Worm (Caenorhabditis elegans) whole organism, L3 larva: ENCODE data around the gene C06C6.8.

Source experiments
- ceh-16 ChIP-seq: sonication (generic microtip); optimal IDR thresholded peaks from 2 replicates; lab custom pipeline; 2017; ENCODE audit warnings: missing biosample characterization, missing genetic modification characterization
- ceh-82 ChIP-seq: fragments of 150-350 bp; optimal IDR thresholded peaks from 2 replicates; lab custom pipeline; 2014; ENCODE audit warnings: missing biosample characterization, missing genetic modification characterization
- ceh-9 ChIP-seq: sonication (generic microtip); optimal IDR thresholded peaks from 2 replicates; lab custom pipeline; 2018; ENCODE audit warnings: missing biosample characterization, missing genetic modification characterization
- egl-27 ChIP-seq: sonication (generic microtip); optimal IDR thresholded peaks from 4 replicates; lab custom pipeline; 2017; ENCODE audit warnings: missing biosample characterization, missing genetic modification reagents, missing genetic modification characterization
- elt-1 ChIP-seq: fragments of 150-350 bp; optimal IDR thresholded peaks from 2 replicates; lab custom pipeline; 2014; ENCODE audit warnings: missing biosample characterization, missing genetic modification characterization
- elt-2 ChIP-seq: sonication (generic microtip); optimal IDR thresholded peaks from 2 replicates; lab custom pipeline; 2016; ENCODE audit warnings: missing genetic modification reagents, mild to moderate bottlenecking, missing genetic modification characterization, missing compliant biosample characterization
- elt-3 ChIP-seq, 3 experiments: fragments of 150-350 bp in 1 of 3; sonication (generic microtip) in 2 of 3; optimal IDR thresholded peaks; 2 replicates in 2 of 3; 4 replicates in 1 of 3; lab custom pipeline; 2014 to 2017; ENCODE audit warnings: missing biosample characterization in 3 of 3, missing genetic modification characterization in 3 of 3
- eor-1 ChIP-seq, 2 experiments: fragments of 150-350 bp; optimal IDR thresholded peaks; 2 replicates each; lab custom pipeline; 2014 to 2018; ENCODE audit warnings: missing biosample characterization in 2 of 2, missing genetic modification characterization in 2 of 2
- fkh-10 ChIP-seq: sonication (generic microtip); optimal IDR thresholded peaks from 2 replicates; lab custom pipeline; 2017; ENCODE audit warnings: missing biosample characterization, missing genetic modification reagents, missing genetic modification characterization
- fkh-2 ChIP-seq: fragments of 150-350 bp; optimal IDR thresholded peaks from 2 replicates; lab custom pipeline; 2014; ENCODE audit warnings: missing biosample characterization, missing genetic modification reagents, missing genetic modification characterization
- fos-1 ChIP-seq: fragments of 150-350 bp; optimal IDR thresholded peaks from 2 replicates; lab custom pipeline; 2014; ENCODE audit warnings: missing biosample characterization, missing genetic modification characterization
- hmg-11 ChIP-seq: sonication (generic microtip); optimal IDR thresholded peaks from 2 replicates; lab custom pipeline; 2016; ENCODE audit warnings: missing genetic modification characterization, missing compliant biosample characterization
- jun-1 ChIP-seq: fragments of 150-350 bp; optimal IDR thresholded peaks from 2 replicates; lab custom pipeline; 2014; ENCODE audit warnings: missing biosample characterization, missing genetic modification reagents, missing genetic modification characterization
- lin-15B ChIP-seq: fragments of 150-350 bp; optimal IDR thresholded peaks from 2 replicates; lab custom pipeline; 2014; ENCODE audit warnings: missing biosample characterization, missing genetic modification characterization
- lin-39 ChIP-seq: fragments of 150-350 bp; optimal IDR thresholded peaks from 2 replicates; lab custom pipeline; 2018; ENCODE audit warnings: missing biosample characterization, missing genetic modification reagents, missing genetic modification characterization
- lsy-12 ChIP-seq: sonication (generic microtip); optimal IDR thresholded peaks from 2 replicates; lab custom pipeline; 2016; ENCODE audit warnings: mild to moderate bottlenecking, missing genetic modification characterization, missing compliant biosample characterization
- mml-1 ChIP-seq: fragments of 150-350 bp; sonication (generic microtip); optimal IDR thresholded peaks from 3 replicates; lab custom pipeline; 2014; ENCODE audit warnings: missing biosample characterization, missing genetic modification characterization
- nfya-1 ChIP-seq: sonication (generic microtip); optimal IDR thresholded peaks from 2 replicates; lab custom pipeline; 2017; ENCODE audit warnings: missing genetic modification characterization, mild to moderate bottlenecking, missing compliant biosample characterization, antibody characterized with exemption, moderate library complexity; ENCODE audit not compliant: insufficient read depth
- nhr-11 ChIP-seq: fragments of 150-350 bp; optimal IDR thresholded peaks from 2 replicates; lab custom pipeline; 2014; ENCODE audit warnings: missing biosample characterization, missing genetic modification characterization
- nhr-12 ChIP-seq: fragments of 150-350 bp; optimal IDR thresholded peaks from 2 replicates; lab custom pipeline; 2014; ENCODE audit warnings: missing biosample characterization, missing genetic modification characterization
- nhr-23 ChIP-seq: fragments of 150-350 bp; optimal IDR thresholded peaks from 2 replicates; lab custom pipeline; 2014; ENCODE audit warnings: missing biosample characterization, missing genetic modification reagents, missing genetic modification characterization
- nhr-237 ChIP-seq: fragments of 150-350 bp; optimal IDR thresholded peaks from 2 replicates; lab custom pipeline; 2014; ENCODE audit warnings: missing biosample characterization, missing genetic modification characterization
- nhr-25 ChIP-seq: sonication (generic microtip); optimal IDR thresholded peaks from 2 replicates; lab custom pipeline; 2017; ENCODE audit warnings: missing biosample characterization, missing genetic modification characterization
- nhr-28 ChIP-seq: fragments of 150-350 bp; optimal IDR thresholded peaks from 2 replicates; lab custom pipeline; 2014; ENCODE audit warnings: missing biosample characterization, missing genetic modification characterization
- nhr-43 ChIP-seq: sonication (generic microtip); optimal IDR thresholded peaks from 2 replicates; lab custom pipeline; 2016; ENCODE audit warnings: mild to moderate bottlenecking, missing genetic modification characterization, missing compliant biosample characterization; ENCODE audit not compliant: poor library complexity, severe bottlenecking
- nhr-77 ChIP-seq: fragments of 150-350 bp; optimal IDR thresholded peaks from 2 replicates; lab custom pipeline; 2014; ENCODE audit warnings: missing biosample characterization, missing genetic modification characterization
- pha-4 ChIP-seq: fragments of 150-350 bp; optimal IDR thresholded peaks from 2 replicates; lab custom pipeline; 2014; ENCODE audit warnings: missing biosample characterization, missing genetic modification reagents, missing genetic modification characterization
- pqm-1 ChIP-seq: fragments of 150-350 bp; optimal IDR thresholded peaks from 2 replicates; lab custom pipeline; 2017; ENCODE audit warnings: missing biosample characterization, missing genetic modification characterization, inconsistent platforms
- sea-2 ChIP-seq: fragments of 150-350 bp; sonication (generic microtip); optimal IDR thresholded peaks from 4 replicates; lab custom pipeline; 2014; ENCODE audit warnings: missing biosample characterization, missing genetic modification reagents, missing genetic modification characterization
- skn-1 ChIP-seq: fragments of 150-350 bp; optimal IDR thresholded peaks from 2 replicates; lab custom pipeline; 2014; ENCODE audit warnings: missing biosample characterization, missing genetic modification characterization
- snpc-4 ChIP-seq: fragments of 150-350 bp; optimal IDR thresholded peaks from 2 replicates; lab custom pipeline; 2014; ENCODE audit warnings: missing biosample characterization, missing genetic modification characterization
- tbx-2 ChIP-seq: sonication (generic microtip); optimal IDR thresholded peaks from 2 replicates; lab custom pipeline; 2016; ENCODE audit warnings: mild to moderate bottlenecking, missing genetic modification characterization, missing compliant biosample characterization
- unc-39 ChIP-seq: sonication (generic microtip); optimal IDR thresholded peaks from 4 replicates; lab custom pipeline; 2017; ENCODE audit warnings: missing biosample characterization, missing genetic modification characterization
- unc-62 ChIP-seq: fragments of 150-350 bp; sonication (generic microtip); optimal IDR thresholded peaks from 4 replicates; lab custom pipeline; 2014; ENCODE audit warnings: missing biosample characterization, missing genetic modification reagents, missing genetic modification characterization
- ztf-11 ChIP-seq: fragments of 150-350 bp; optimal IDR thresholded peaks from 2 replicates; lab custom pipeline; 2014; ENCODE audit warnings: missing biosample characterization, missing genetic modification characterization
- ztf-4 ChIP-seq: fragments of 150-350 bp; optimal IDR thresholded peaks from 2 replicates; lab custom pipeline; 2014; ENCODE audit warnings: missing biosample characterization, missing genetic modification characterization

Gene C06C6.8

ce11 chrV:16040140-16040827, 43.3 kb downstream of the C06C6.8 start, which contains the start of the genes his-4 and his-3:
Gene his-4 (minus strand): TSS chrV:16040515.
Gene his-3 (plus strand): TSS chrV:16040808.
- TF ChIP-seq pha-4 (tag; lab: Kevin White, UChicago) (peak; percentile 68), nhr-23 (tag; lab: Kevin White, UChicago) (peak; percentile 30), elt-2 (tag; lab: Kevin White, UChicago) (peak; percentile 60), snpc-4 (tag; lab: Kevin White, UChicago) (peak; percentile 28), pqm-1 (tag; lab: Kevin White, UChicago) (peak; percentile 41), nhr-25 (tag; lab: Kevin White, UChicago) (peak; percentile 93), elt-1 (tag; lab: Kevin White, UChicago) (peak; percentile 11)

DNA sequence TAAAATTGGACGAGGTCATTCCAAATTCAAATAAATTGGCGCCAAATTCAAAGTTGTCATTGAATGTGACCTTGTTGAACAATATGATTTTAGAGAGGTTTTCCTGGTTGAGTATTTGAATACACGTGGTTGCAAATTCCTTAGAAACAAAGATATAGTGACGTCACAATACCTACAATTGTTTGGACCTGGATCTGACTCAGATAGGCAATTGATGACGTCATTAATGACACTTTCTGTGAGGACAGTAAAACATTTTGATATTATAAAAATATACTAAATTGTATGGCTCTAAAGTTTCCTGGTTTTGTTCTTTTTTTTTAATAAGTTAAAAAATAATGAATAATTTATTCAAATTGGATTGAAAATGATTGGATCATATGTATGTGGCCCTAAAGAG, 44.5 kb downstream of the C06C6.8 start:
- TF ChIP-seq nhr-28 (tag; lab: Kevin White, UChicago) = no peak
- no peak for TF ChIP-seq nhr-12 (tag; lab: Kevin White, UChicago)
- TF ChIP-seq tbx-2 (tag; lab: Kevin White, UChicago) = no peak
- no peak for TF ChIP-seq ceh-16 (tag; lab: Kevin White, UChicago)
- no peak for TF ChIP-seq unc-39 (tag; lab: Kevin White, UChicago)
- no peak for TF ChIP-seq nhr-43 (tag; lab: Kevin White, UChicago)
- no peak for TF ChIP-seq pha-4 (tag; lab: Kevin White, UChicago)
- TF ChIP-seq lsy-12 (tag; lab: Kevin White, UChicago) = no peak
- no peak for TF ChIP-seq fos-1 (tag; lab: Kevin White, UChicago)
- TF ChIP-seq ceh-9 (tag; lab: Kevin White, UChicago) = no peak
- TF ChIP-seq fkh-2 (tag; lab: Kevin White, UChicago) = no peak
- no peak for TF ChIP-seq nhr-25 (tag; lab: Kevin White, UChicago)
- no peak for TF ChIP-seq egl-27
- no peak for TF ChIP-seq elt-3 (tag; optimal IDR thresholded peaks at IDR 0.05; lab: Kevin White, UChicago)
- TF ChIP-seq nhr-237 = no peak
- no peak for TF ChIP-seq mml-1
- no peak for TF ChIP-seq nhr-11 (tag; lab: Kevin White, UChicago)
- no peak for TF ChIP-seq sea-2 (GFP tag; lab: Kevin White, UChicago)
- no peak for TF ChIP-seq ztf-11 (tag; lab: Kevin White, UChicago)

- TF ChIP-seq nhr-25 (tag; lab: Kevin White, UChicago) = peak; percentile 34
Observed at ce11 chrV:16041925-16042742, 45.2 kb downstream of the C06C6.8 start, which contains the start of the genes his-2 and his-1. Gene his-2 (minus strand): TSS chrV:16042283. Gene his-1 (plus strand): TSS chrV:16042520.

- TF ChIP-seq nhr-12 (tag; lab: Kevin White, UChicago) = no peak
- TF ChIP-seq eor-1 (tag; optimal IDR thresholded peaks at IDR 0.05; lab: Kevin White, UChicago) = no peak
- no peak for TF ChIP-seq nhr-43 (tag; lab: Kevin White, UChicago)
- TF ChIP-seq lsy-12 (tag; lab: Kevin White, UChicago) = no peak
- no peak for TF ChIP-seq nhr-28 (tag; lab: Kevin White, UChicago)
- TF ChIP-seq sea-2 (GFP tag; lab: Kevin White, UChicago) = no peak
- no peak for TF ChIP-seq nfya-1
- no peak for TF ChIP-seq lin-39 (tag; lab: Kevin White, UChicago)
- TF ChIP-seq ceh-82 (tag; lab: Kevin White, UChicago) = no peak
- TF ChIP-seq pqm-1 (tag; lab: Kevin White, UChicago) = no peak
Observed at ce11 chrV:16042743-16043014, 45.7 kb downstream of the C06C6.8 start.

ce11 chrV:16043686-16044085, 46.8 kb downstream of the C06C6.8 start:
- TF ChIP-seq ztf-11 (tag; lab: Kevin White, UChicago) = no peak
- TF ChIP-seq snpc-4 (tag; lab: Kevin White, UChicago) = no peak
- TF ChIP-seq pha-4 (tag; lab: Kevin White, UChicago) = peak; percentile 28
- no peak for TF ChIP-seq nhr-77 (tag; lab: Kevin White, UChicago)
- no peak for TF ChIP-seq jun-1
- no peak for TF ChIP-seq sea-2 (GFP tag; lab: Kevin White, UChicago)
- TF ChIP-seq fkh-10 = no peak
- TF ChIP-seq hmg-11 = no peak
- no peak for TF ChIP-seq ceh-82 (tag; lab: Kevin White, UChicago)
- TF ChIP-seq egl-27 = no peak
- no peak for TF ChIP-seq ztf-4 (tag; lab: Kevin White, UChicago)
- TF ChIP-seq elt-2 (tag; lab: Kevin White, UChicago) = peak; percentile 81
- TF ChIP-seq unc-62 (GFP tag; lab: Kevin White, UChicago) = no peak
- peak; percentile 53 for TF ChIP-seq pqm-1 (tag; lab: Kevin White, UChicago)
- TF ChIP-seq lin-15B = no peak
- TF ChIP-seq lin-39 (tag; lab: Kevin White, UChicago) = no peak
- TF ChIP-seq mml-1 = no peak
- TF ChIP-seq skn-1 = no peak
